Fruit fly (Drosophila melanogaster): ENCODE measurements around the gene CG42460.

CG42460 gene

dm6 chr2L:3366043-3366679 lies 22.1 kb downstream of the CG42460 start (continued):
- TF ChIP-seq CG16815 (GFP tag; optimal IDR thresholded peaks at IDR 0.05) (no peak), Dp (GFP tag; optimal IDR thresholded peaks at IDR 0.05) (no peak), CG7357 (GFP tag; IDR thresholded peaks at IDR 0.05) (no peak), slbo (GFP tag; IDR thresholded peaks at IDR 0.05) (no peak), CG8765 (GFP tag; IDR thresholded peaks at IDR 0.05) (no peak), p53 (GFP tag; optimal IDR thresholded peaks at IDR 0.05) (no peak), CG13775 (GFP tag; optimal IDR thresholded peaks at IDR 0.05) (no peak), nau (GFP tag; optimal IDR thresholded peaks at IDR 0.05) (no peak), Hey (tag; optimal IDR thresholded peaks at IDR 0.05) (peak; percentile 89), CG30020 (tag; optimal IDR thresholded peaks at IDR 0.05) (no peak), tx (GFP tag; optimal IDR thresholded peaks at IDR 0.05) (no peak), CG10543 (GFP tag; optimal IDR thresholded peaks at IDR 0.05) (peak; percentile 38), Hmx (GFP tag; optimal IDR thresholded peaks at IDR 0.05) (no peak), peb (GFP tag; IDR thresholded peaks at IDR 0.05) (no peak), CG12942 (GFP tag; optimal IDR thresholded peaks at IDR 0.05) (no peak), CG6683 (GFP tag; optimal IDR thresholded peaks at IDR 0.05) (no peak), Drgx (GFP tag; IDR thresholded peaks at IDR 0.05) (no peak), CG3163 (GFP tag; optimal IDR thresholded peaks at IDR 0.05) (no peak), CG5953 (GFP tag; IDR thresholded peaks at IDR 0.05) (no peak), Bteb2 (GFP tag; optimal IDR thresholded peaks at IDR 0.05) (no peak), abd-A (tag; optimal IDR thresholded peaks at IDR 0.05) (no peak), CG18476 (GFP tag; optimal IDR thresholded peaks at IDR 0.05) (no peak), CG5180 (GFP tag; optimal IDR thresholded peaks at IDR 0.05) (peak; percentile 28), CG15514 (GFP tag; optimal IDR thresholded peaks at IDR 0.05) (peak; percentile 26), CG17568 (GFP tag; optimal IDR thresholded peaks at IDR 0.05) (no peak), twi (tag; optimal IDR thresholded peaks at IDR 0.05) (no peak)

dm6 chr2L:3361821-3362220 lies 26.5 kb downstream of the CG42460 start:
- TF ChIP-seq cwo (GFP tag; optimal IDR thresholded peaks at IDR 0.05) (peak; percentile 41), CG34376 (GFP tag; optimal IDR thresholded peaks at IDR 0.05) (peak; percentile 49), CG10209 (GFP tag; optimal IDR thresholded peaks at IDR 0.05) (no peak), Xbp1 (GFP tag; optimal IDR thresholded peaks at IDR 0.05) (no peak), exex (tag; optimal IDR thresholded peaks at IDR 0.05) (peak; percentile 81), sens (GFP tag) (no peak)

dm6 chr2L:3356790-3357696 lies 31.3 kb downstream of the CG42460 start, which contains the start of gene CG8838:
CG8838 (plus strand) TSS chr2L:3357646.
- TF ChIP-seq grn (GFP tag; optimal IDR thresholded peaks at IDR 0.05) (peak; percentile 33), CTCF (GFP tag; optimal IDR thresholded peaks at IDR 0.05) (peak; percentile 12), z (GFP tag; IDR thresholded peaks at IDR 0.05) (no peak), sens (GFP tag) (peak; percentile 27), Side (GFP tag; optimal IDR thresholded peaks at IDR 0.05) (no peak), corto (GFP tag; optimal IDR thresholded peaks at IDR 0.05) (peak; percentile 44), CG9437 (GFP tag; optimal IDR thresholded peaks at IDR 0.05) (peak; percentile 99)
